Fruit fly (Drosophila melanogaster): Measurements from ENCODE around the gene CG42729.

Gene CG42729

dm6 chr3L:15509398-15509797, 17.9 kb downstream of the CG42729 start, which contains the start of the genes gdl and gdl-ORF39 (continued):
- TF ChIP-seq CG1603 (tag; optimal IDR thresholded peaks at IDR 0.05) (peak; percentile 51), dimm (GFP tag; IDR thresholded peaks at IDR 0.05) (no peak), Mes4 (GFP tag; optimal IDR thresholded peaks at IDR 0.05) (no peak), C15 (GFP tag; IDR thresholded peaks at IDR 0.05) (no peak), CG13287 (GFP tag; IDR thresholded peaks at IDR 0.05; ENCODE audit: partially characterized antibody) (peak; percentile 62), Xbp1 (GFP tag; optimal IDR thresholded peaks at IDR 0.05) (no peak), BEAF-32 (GFP tag; optimal IDR thresholded peaks at IDR 0.05) (peak; percentile 45), MESR4 (GFP tag; optimal IDR thresholded peaks at IDR 0.05) (peak; percentile 31), bbx (GFP tag; IDR thresholded peaks at IDR 0.05; ENCODE audit: partially characterized antibody) (peak; percentile 43; the same call in 1 of the 2 replicates), unc-4 (GFP tag; IDR thresholded peaks at IDR 0.05; ENCODE audit: partially characterized antibody) (peak; percentile 32; the same call in 1 of the 2 replicates), kay (GFP tag; optimal IDR thresholded peaks at IDR 0.05) (no peak), CG15514 (GFP tag; optimal IDR thresholded peaks at IDR 0.05) (peak; percentile 65), Opbp (GFP tag; IDR thresholded peaks at IDR 0.05; ENCODE audit: partially characterized antibody) (peak; percentile 46; the same call in 2 of the 3 replicates), CG15601 (tag; optimal IDR thresholded peaks at IDR 0.05) (peak; percentile 6), shn (GFP tag; optimal IDR thresholded peaks at IDR 0.05) (no peak), usp (GFP tag; optimal IDR thresholded peaks at IDR 0.05) (no peak), CG32532 (GFP tag; IDR thresholded peaks at IDR 0.05) (no peak), stwl (tag; optimal IDR thresholded peaks at IDR 0.05) (peak; percentile 71), CG9215 (GFP tag; IDR thresholded peaks at IDR 0.05) (no peak), CG12942 (GFP tag; optimal IDR thresholded peaks at IDR 0.05) (no peak), CG10267 (tag; optimal IDR thresholded peaks at IDR 0.05) (peak; percentile 13), NC2α (GFP tag; optimal IDR thresholded peaks at IDR 0.05) (no peak), sna (GFP tag; IDR thresholded peaks at IDR 0.05; ENCODE audit: partially characterized antibody) (no peak), CG2199 (GFP tag; IDR thresholded peaks at IDR 0.05) (0 out of 3 replicates have a peak, but pooled peaks have one; percentile 23), Sry-δ (GFP tag; optimal IDR thresholded peaks at IDR 0.05) (peak; percentile 22), E2f2 (GFP tag; IDR thresholded peaks at IDR 0.05) (peak; percentile 98), CG14710 (tag; optimal IDR thresholded peaks at IDR 0.05) (peak; percentile 100), nmo (GFP tag; optimal IDR thresholded peaks at IDR 0.05) (peak; percentile 13), CG34224 (GFP tag; IDR thresholded peaks at IDR 0.05; ENCODE audit: partially characterized antibody) (peak; percentile 44; the same call in 2 of the 3 replicates), CG17186 (GFP tag; optimal IDR thresholded peaks at IDR 0.05) (peak; percentile 22), Dref (GFP tag; IDR thresholded peaks at IDR 0.05) (peak; percentile 64), Ada2b (GFP tag; IDR thresholded peaks at IDR 0.05) (no peak), CG7928 (GFP tag; optimal IDR thresholded peaks at IDR 0.05) (peak; percentile 94), gce (GFP tag; IDR thresholded peaks at IDR 0.05) (no peak), corto (GFP tag; optimal IDR thresholded peaks at IDR 0.05) (no peak)

dm6 chr3L:15508750-15509149, 18.6 kb downstream of the CG42729 start, which contains the start of gene Z600:
TSS of gene Z600 (plus strand) at chr3L:15509061.
- TF ChIP-seq inv (GFP tag; IDR thresholded peaks at IDR 0.05; ENCODE audit: partially characterized antibody) (peak; percentile 21; the same call in 1 of the 2 replicates), tgo (GFP tag; IDR thresholded peaks at IDR 0.05) (no peak), en (GFP tag; optimal IDR thresholded peaks at IDR 0.05) (no peak), repo (GFP tag; optimal IDR thresholded peaks at IDR 0.05) (no peak), Pdp1 (GFP tag; optimal IDR thresholded peaks at IDR 0.05) (no peak), E2f2 (GFP tag; IDR thresholded peaks at IDR 0.05) (no peak), CG7745 (tag; optimal IDR thresholded peaks at IDR 0.05) (no peak), Dbx (GFP tag; IDR thresholded peaks at IDR 0.05) (no peak), Med (GFP tag) (no peak), CG4328 (GFP tag; optimal IDR thresholded peaks at IDR 0.05) (no peak), CG2116 (GFP tag; optimal IDR thresholded peaks at IDR 0.05) (no peak), CG8089 (GFP tag; optimal IDR thresholded peaks at IDR 0.05) (no peak), zen2 (GFP tag; IDR thresholded peaks at IDR 0.05; ENCODE audit: partially characterized antibody) (no peak), tna (GFP tag; IDR thresholded peaks at IDR 0.05; ENCODE audit: partially characterized antibody) (0 out of 2 replicates have a peak, but pooled peaks have one; percentile 14), dati (GFP tag; IDR thresholded peaks at IDR 0.05) (no peak), Hr78 (GFP tag; optimal IDR thresholded peaks at IDR 0.05) (no peak), Dfd (GFP tag; optimal IDR thresholded peaks at IDR 0.05) (no peak)

All from whole organism, embryonic.